Fruit fly (Drosophila melanogaster) whole organism, adult: Measurements from ENCODE around the gene MED20.

Experiments used
- CG7045 ChIP-seq: fragments of 200-800 bp; sonication (Bioruptor generic); optimal IDR thresholded peaks from 2 replicates; lab custom pipeline; 2017; ENCODE audit warnings: missing biosample characterization, mild to moderate bottlenecking, missing genetic modification characterization
- CG7101 ChIP-seq: fragments of 200-800 bp; sonication (Bioruptor generic); optimal IDR thresholded peaks from 2 replicates; lab custom pipeline; 2018; ENCODE audit warnings: missing biosample characterization, mild to moderate bottlenecking, missing genetic modification characterization, moderate library complexity
- cic ChIP-seq: fragments of 200-800 bp; sonication (Bioruptor generic); optimal IDR thresholded peaks from 2 replicates; lab custom pipeline; 2017; ENCODE audit warnings: missing biosample characterization, mild to moderate bottlenecking, missing genetic modification characterization, moderate library complexity
- cnc ChIP-seq, 2 experiments: fragments of >200 bp; optimal IDR thresholded peaks; 2 replicates each; lab custom pipeline; 2017
- kay ChIP-seq: fragments of 200-800 bp; sonication (Bioruptor generic); peaks from one replicate; lab custom pipeline; 2016; ENCODE audit warnings: missing biosample characterization, missing genetic modification characterization, borderline replicate concordance

DNA sequence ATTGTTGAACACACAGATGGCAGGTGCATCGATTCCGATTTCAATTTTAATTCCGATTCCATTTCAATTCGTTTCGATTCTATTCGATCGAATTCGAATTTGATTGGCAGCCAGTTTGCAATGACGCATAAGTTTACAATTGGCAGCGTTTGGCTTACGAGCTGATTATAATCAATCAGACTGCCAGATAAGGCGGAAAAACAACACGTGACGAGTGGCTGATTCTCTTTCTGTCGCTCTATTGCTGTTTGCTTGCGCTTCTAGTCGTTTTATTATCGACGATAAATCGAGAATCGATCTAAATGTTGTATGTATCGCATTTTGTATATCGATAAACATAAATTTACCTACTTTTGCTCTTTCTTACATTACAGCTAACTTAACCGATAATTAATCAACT lies 32.1 kb upstream of the MED20 start:
- TF ChIP-seq CG7101 (no peak), CG7045 (GFP tag; lab: Kevin White, UChicago) (no peak), kay (GFP tag; lab: Kevin White, UChicago) (peak; percentile 85), cnc (optimal IDR thresholded peaks at IDR 0.05; lab: Kevin White, UChicago) (no peak), cic (GFP tag; lab: Kevin White, UChicago) (peak; percentile 44)
